Worm (Caenorhabditis elegans): Measurements from ENCODE around the gene fbxb-83.

ce11 chrIII:184335-184734 lies 39.3 kb upstream of the fbxb-83 start:
- TF ChIP-seq T22C8.4 (GFP tag; IDR thresholded peaks at IDR 0.05) (0 out of 2 replicates have a peak, but pooled peaks have one; percentile 5), ztf-29 (GFP tag; IDR thresholded peaks at IDR 0.05) (no peak), flt-1 (GFP tag; IDR thresholded peaks at IDR 0.05) (no peak), med-1 (GFP tag; optimal IDR thresholded peaks at IDR 0.05; ENCODE audit: insufficient read depth) (no peak), tab-1 (GFP tag; IDR thresholded peaks at IDR 0.05) (no peak), ztf-23 (GFP tag; IDR thresholded peaks at IDR 0.05) (no peak), klf-2 (GFP tag; conservative IDR thresholded peaks at IDR 0.05) (no peak), ref-1 (GFP tag; conservative IDR thresholded peaks at IDR 0.05) (no peak)

All from whole organism, midembryonic.